Worm (Caenorhabditis elegans): ENCODE results near the gene Y39F10A.3.

Y39F10A.3 gene

DNA sequence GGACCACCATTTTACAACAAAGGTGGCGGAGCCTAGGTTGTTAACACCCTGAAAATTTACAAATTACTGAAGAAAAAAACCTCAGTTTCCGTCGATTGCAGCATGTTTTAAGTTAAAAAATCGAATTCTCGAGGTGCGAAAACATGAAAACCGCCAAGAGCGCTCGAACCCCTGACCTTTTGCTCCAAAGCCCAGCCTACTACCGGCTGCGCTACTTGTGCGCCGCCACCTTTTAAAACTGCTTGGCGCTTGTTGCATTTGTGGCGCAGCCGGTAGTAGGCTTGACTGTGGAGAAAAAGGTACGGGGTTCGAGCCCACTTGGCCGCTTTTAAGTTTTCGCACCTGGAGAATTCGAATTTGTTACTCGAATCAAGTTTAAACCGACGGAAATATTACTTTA, 32.6 kb downstream of the Y39F10A.3 start, which contains the start of gene snt-6:
Gene snt-6 (minus strand): TSS at position 58 of the 400 bp plus-strand sequence.
- TF ChIP-seq nhr-77 (tag; optimal IDR thresholded peaks at IDR 0.05) (no peak), zag-1 (tag; optimal IDR thresholded peaks at IDR 0.05) (no peak), lin-39 (tag; optimal IDR thresholded peaks at IDR 0.05) (no peak), nhr-21 (tag; optimal IDR thresholded peaks at IDR 0.05) (no peak), sma-9 (GFP tag; optimal IDR thresholded peaks at IDR 0.05) (no peak), sma-9 (tag; optimal IDR thresholded peaks at IDR 0.05) (no peak), unc-39 (tag; optimal IDR thresholded peaks at IDR 0.05) (no peak), nhr-10 (tag; optimal IDR thresholded peaks at IDR 0.05) (no peak), nhr-11 (tag; optimal IDR thresholded peaks at IDR 0.05) (no peak), egl-27 (tag; optimal IDR thresholded peaks at IDR 0.05) (no peak), unc-62 (GFP tag; optimal IDR thresholded peaks at IDR 0.05) (no peak), crh-2 (tag; optimal IDR thresholded peaks at IDR 0.05) (no peak), lin-11 (tag; optimal IDR thresholded peaks at IDR 0.05) (no peak)

- TF ChIP-seq unc-55 (GFP tag; optimal IDR thresholded peaks at IDR 0.05), result no peak
- no peak for TF ChIP-seq gmeb-1 (tag; optimal IDR thresholded peaks at IDR 0.05)
- TF ChIP-seq nhr-23 (tag; optimal IDR thresholded peaks at IDR 0.05), result no peak
- TF ChIP-seq ztf-1 (GFP tag; conservative IDR thresholded peaks at IDR 0.05), result no peak
- no peak for TF ChIP-seq sma-9 (GFP tag; optimal IDR thresholded peaks at IDR 0.05)
- no peak for TF ChIP-seq sma-9 (tag; optimal IDR thresholded peaks at IDR 0.05)
- TF ChIP-seq unc-39 (tag; optimal IDR thresholded peaks at IDR 0.05), result no peak
- TF ChIP-seq lin-39 (tag; optimal IDR thresholded peaks at IDR 0.05), result no peak
- TF ChIP-seq crh-2 (tag; optimal IDR thresholded peaks at IDR 0.05), result no peak
Observed at ce11 chrII:740808-741207, 42.0 kb downstream of the Y39F10A.3 start, which contains the start of gene fbxc-48. Gene fbxc-48 (minus strand): TSS chrII:740908.

DNA sequence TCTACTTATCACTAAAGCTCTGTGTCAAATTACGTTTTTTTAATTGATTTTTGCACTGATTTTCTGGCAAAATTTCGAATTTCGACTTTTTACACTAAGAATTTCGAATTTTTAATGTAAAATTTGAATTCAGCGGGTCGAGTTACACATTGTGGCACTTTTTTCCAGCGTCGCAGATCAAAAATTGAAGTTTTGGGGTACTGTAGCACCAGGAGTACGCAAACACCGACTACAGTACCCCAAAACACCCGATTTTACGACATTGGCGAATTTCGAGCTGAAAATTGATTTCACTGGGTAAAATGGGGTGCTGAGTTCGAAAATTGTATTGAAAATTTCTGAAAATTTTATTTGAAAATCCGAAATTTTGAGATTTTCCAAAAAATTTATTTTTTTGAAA, 50.4 kb downstream of the Y39F10A.3 start:
- TF ChIP-seq lsy-2 (tag; optimal IDR thresholded peaks at IDR 0.05) (peak; percentile 42 to 86), ama-1 (optimal IDR thresholded peaks at IDR 0.05) (no peak)
